Worm (Caenorhabditis elegans): ENCODE results near the gene fos-1.

Gene fos-1

ce11 chrV:6053188-6053687, 49.8 kb downstream of the fos-1 start, which contains the start of gene seip-1 (continued):
- TF ChIP-seq egl-27 (tag; optimal IDR thresholded peaks at IDR 0.05): no peak
- TF ChIP-seq ama-1 (optimal IDR thresholded peaks at IDR 0.05): peak; percentile 43
- TF ChIP-seq hlh-17 (GFP tag; optimal IDR thresholded peaks at IDR 0.05; ENCODE audit: borderline replicate concordance): no peak
- TF ChIP-seq rnt-1 (tag; optimal IDR thresholded peaks at IDR 0.05): peak; percentile 81
- TF ChIP-seq nhr-237 (tag; optimal IDR thresholded peaks at IDR 0.05): peak; percentile 72
- peak; percentile 91 for TF ChIP-seq snu-23 (GFP tag; optimal IDR thresholded peaks at IDR 0.05)
- peak; percentile 51 for TF ChIP-seq dsc-1 (tag; optimal IDR thresholded peaks at IDR 0.05)
- TF ChIP-seq lin-35 (GFP tag; optimal IDR thresholded peaks at IDR 0.05): peak; percentile 81 to 87
- TF ChIP-seq unc-30 (tag; optimal IDR thresholded peaks at IDR 0.05): no peak
- peak; percentile 89 for TF ChIP-seq skn-1 (tag; optimal IDR thresholded peaks at IDR 0.05)
- peak; percentile 70 for TF ChIP-seq irx-1 (tag; optimal IDR thresholded peaks at IDR 0.05)
- TF ChIP-seq F16B12.6 (tag; optimal IDR thresholded peaks at IDR 0.05): peak; percentile 66
- no peak for TF ChIP-seq C04F5.9 (tag; optimal IDR thresholded peaks at IDR 0.05)
- TF ChIP-seq C34B4.2 (tag; optimal IDR thresholded peaks at IDR 0.05): no peak
- TF ChIP-seq aly-2 (tag; optimal IDR thresholded peaks at IDR 0.05): no peak
- no peak for TF ChIP-seq Y116A8C.19 (tag; optimal IDR thresholded peaks at IDR 0.05; ENCODE audit: borderline replicate concordance)
- no peak for TF ChIP-seq pag-3 (tag; optimal IDR thresholded peaks at IDR 0.05; ENCODE audit: borderline replicate concordance, insufficient read depth)
- peak in 1 of 2 experiments; percentile 82 for TF ChIP-seq mdl-1 (tag; optimal IDR thresholded peaks at IDR 0.05)
- TF ChIP-seq ces-1 (GFP tag; optimal IDR thresholded peaks at IDR 0.05): no peak
- peak; percentile 83 for TF ChIP-seq nhr-85 (tag)
- no peak for TF ChIP-seq hpl-2 (GFP tag; optimal IDR thresholded peaks at IDR 0.05)
- peak; percentile 56 for TF ChIP-seq mab-9 (GFP tag; IDR thresholded peaks at IDR 0.05)
- TF ChIP-seq elt-2 (tag; optimal IDR thresholded peaks at IDR 0.05): peak; percentile 56
- TF ChIP-seq zag-1 (tag; optimal IDR thresholded peaks at IDR 0.05): peak; percentile 68
- TF ChIP-seq tlp-1 (tag; optimal IDR thresholded peaks at IDR 0.05): no peak
- peak; percentile 72 for TF ChIP-seq blmp-1 (tag; optimal IDR thresholded peaks at IDR 0.05)
- peak; percentile 97 for TF ChIP-seq lin-14 (GFP tag; optimal IDR thresholded peaks at IDR 0.05)
- no peak for TF ChIP-seq sptf-1 (tag; optimal IDR thresholded peaks at IDR 0.05)
- TF ChIP-seq lin-39 (tag; optimal IDR thresholded peaks at IDR 0.05): no peak
- TF ChIP-seq ztf-4 (tag; optimal IDR thresholded peaks at IDR 0.05): peak; percentile 64
- peak; percentile 47 for TF ChIP-seq nhr-11 (tag; optimal IDR thresholded peaks at IDR 0.05)
- TF ChIP-seq fkh-4 (tag; optimal IDR thresholded peaks at IDR 0.05; ENCODE audit: borderline replicate concordance): no peak
- TF ChIP-seq nhr-76 (tag; optimal IDR thresholded peaks at IDR 0.05): no peak
- TF ChIP-seq nhr-47 (tag; optimal IDR thresholded peaks at IDR 0.05): peak; percentile 83
- peak; percentile 88 for TF ChIP-seq C16A3.4 (tag; optimal IDR thresholded peaks at IDR 0.05)
- TF ChIP-seq mep-1 (tag; optimal IDR thresholded peaks at IDR 0.05): peak; percentile 94
- TF ChIP-seq fos-1 (tag; optimal IDR thresholded peaks at IDR 0.05): peak; percentile 75
- TF ChIP-seq unc-86 (tag; optimal IDR thresholded peaks at IDR 0.05): peak; percentile 75
- peak in 1 of 2 experiments; percentile 56 for TF ChIP-seq ztf-11 (tag; optimal IDR thresholded peaks at IDR 0.05)
- TF ChIP-seq dpl-1 (GFP tag; optimal IDR thresholded peaks at IDR 0.05): peak; percentile 71 to 81 (median 72)
- TF ChIP-seq grh-1 (GFP tag; IDR thresholded peaks at IDR 0.05): no peak
- no peak for TF ChIP-seq nhr-84 (tag; optimal IDR thresholded peaks at IDR 0.05)
- TF ChIP-seq hlh-4 (tag; optimal IDR thresholded peaks at IDR 0.05): no peak
- TF ChIP-seq swsn-7 (tag; optimal IDR thresholded peaks at IDR 0.05): peak; percentile 85
- no peak for TF ChIP-seq ceh-63 (GFP tag; optimal IDR thresholded peaks at IDR 0.05)
- no peak for TF ChIP-seq sup-37 (GFP tag; optimal IDR thresholded peaks at IDR 0.05)
- no peak for TF ChIP-seq sox-4 (tag; optimal IDR thresholded peaks at IDR 0.05)
- TF ChIP-seq aha-1 (tag; optimal IDR thresholded peaks at IDR 0.05): no peak
- TF ChIP-seq vab-15 (tag; optimal IDR thresholded peaks at IDR 0.05): no peak
- TF ChIP-seq lir-3 (tag; optimal IDR thresholded peaks at IDR 0.05; ENCODE audit: poor library complexity): peak; percentile 58
- peak; percentile 81 for TF ChIP-seq nhr-19 (GFP tag; conservative IDR thresholded peaks at IDR 0.05)
- peak; percentile 25 for TF ChIP-seq pax-3 (tag; optimal IDR thresholded peaks at IDR 0.05)
- peak; percentile 90 for TF ChIP-seq xbp-1 (tag; optimal IDR thresholded peaks at IDR 0.05)

Measured in whole organism, L1 larva.